Fruit fly (Drosophila melanogaster) whole organism, embryonic: ENCODE data around the gene CG7702.

Source experiments
- ATbp ChIP-seq: fragments of 200-800 bp; sonication (Bioruptor generic); optimal IDR thresholded peaks from 2 replicates; lab custom pipeline; 2017; ENCODE audit warnings: missing biosample characterization, mild to moderate bottlenecking, missing genetic modification characterization, missing genetic modification reagents
- Abd-B ChIP-seq: fragments of 200-800 bp; sonication (Bioruptor generic); optimal IDR thresholded peaks from 2 replicates; lab custom pipeline; 2018; ENCODE audit warnings: missing biosample characterization, mild to moderate bottlenecking, missing genetic modification characterization, moderate library complexity
- CG10267 ChIP-seq: fragments of 200-800 bp; sonication (Bioruptor generic); optimal IDR thresholded peaks from 2 replicates; lab custom pipeline; 2018; ENCODE audit warnings: missing biosample characterization, mild to moderate bottlenecking, missing genetic modification characterization, moderate library complexity
- CG11085 ChIP-seq: fragments of 200-800 bp; sonication (Bioruptor generic); IDR thresholded peaks from 2 replicates; pipeline ENCODE4 v1.3.6; 2022; ENCODE audit warnings: missing biosample characterization, missing genetic modification characterization
- CG12659 ChIP-seq: fragments of 200-800 bp; sonication (Bioruptor generic); optimal IDR thresholded peaks from 3 replicates; lab custom pipeline; 2017; ENCODE audit warnings: mild to moderate bottlenecking, missing biosample characterization, missing genetic modification reagents, missing genetic modification characterization
- CG13296 ChIP-seq: fragments of 200-800 bp; sonication (Bioruptor generic); optimal IDR thresholded peaks from 3 replicates; lab custom pipeline; 2018; ENCODE audit warnings: missing biosample characterization, mild to moderate bottlenecking, missing genetic modification characterization
- CG13894 ChIP-seq: fragments of 200-800 bp; sonication (Bioruptor generic); optimal IDR thresholded peaks from 3 replicates; lab custom pipeline; 2018; ENCODE audit warnings: missing biosample characterization, mild to moderate bottlenecking, missing genetic modification characterization, moderate library complexity
- CG15073 ChIP-seq: fragments of 200-800 bp; sonication (Bioruptor generic); optimal IDR thresholded peaks from 2 replicates; lab custom pipeline; 2016; ENCODE audit warnings: missing biosample characterization, missing genetic modification characterization
- CG16815 ChIP-seq: fragments of 200-800 bp; sonication (Bioruptor generic); optimal IDR thresholded peaks from 3 replicates; lab custom pipeline; 2017; ENCODE audit warnings: missing biosample characterization, mild to moderate bottlenecking, missing genetic modification characterization
- CG18599 ChIP-seq: fragments of 200-800 bp; sonication (Bioruptor generic); optimal IDR thresholded peaks from 3 replicates; lab custom pipeline; 2017; ENCODE audit warnings: missing biosample characterization, missing genetic modification characterization, mild to moderate bottlenecking, moderate library complexity, missing genetic modification reagents
- CG2875 ChIP-seq: fragments of 200-800 bp; sonication (Bioruptor generic); optimal IDR thresholded peaks from 2 replicates; lab custom pipeline; 2017; ENCODE audit warnings: missing biosample characterization, mild to moderate bottlenecking, missing genetic modification characterization, missing genetic modification reagents
- CG30403 ChIP-seq: fragments of 200-800 bp; sonication (Bioruptor generic); optimal IDR thresholded peaks from 3 replicates; lab custom pipeline; 2016; ENCODE audit warnings: missing biosample characterization, missing genetic modification characterization
- CG32532 ChIP-seq: fragments of 200-800 bp; sonication (Bioruptor generic); IDR thresholded peaks from 2 replicates; pipeline ENCODE4 v1.3.6; 2022; ENCODE audit warnings: missing biosample characterization, missing genetic modification characterization
- CG3281 ChIP-seq: fragments of 200-800 bp; sonication (Bioruptor generic); optimal IDR thresholded peaks from 3 replicates; lab custom pipeline; 2017; ENCODE audit warnings: missing biosample characterization, mild to moderate bottlenecking, missing genetic modification characterization
- CG4328 ChIP-seq: fragments of 200-800 bp; sonication (Bioruptor generic); optimal IDR thresholded peaks from 3 replicates; lab custom pipeline; 2017; ENCODE audit warnings: missing biosample characterization, missing genetic modification reagents, missing genetic modification characterization
- CG43689 ChIP-seq: fragments of 200-800 bp; sonication (Bioruptor generic); IDR thresholded peaks from 2 replicates; pipeline ENCODE4 v1.3.6; 2022; ENCODE audit warnings: missing biosample characterization, missing genetic modification characterization
- CG4820 ChIP-seq: fragments of 200-800 bp; sonication (Bioruptor generic); optimal IDR thresholded peaks from 3 replicates; lab custom pipeline; 2016; ENCODE audit warnings: missing biosample characterization, missing genetic modification characterization
- CG6683 ChIP-seq: fragments of 200-800 bp; sonication (Bioruptor generic); optimal IDR thresholded peaks from 2 replicates; lab custom pipeline; 2017; ENCODE audit warnings: missing biosample characterization, mild to moderate bottlenecking, missing genetic modification characterization, missing genetic modification reagents
- CG6854 ChIP-seq: fragments of 200-800 bp; sonication (Bioruptor generic); optimal IDR thresholded peaks from 3 replicates; lab custom pipeline; 2017; ENCODE audit warnings: missing biosample characterization, mild to moderate bottlenecking, missing genetic modification characterization
- CG9727 ChIP-seq: fragments of 200-800 bp; sonication (Bioruptor generic); optimal IDR thresholded peaks from 3 replicates; lab custom pipeline; 2017; ENCODE audit warnings: missing biosample characterization, mild to moderate bottlenecking, missing genetic modification characterization
- CTCF ChIP-seq: fragments of 200-800 bp; sonication (Bioruptor generic); optimal IDR thresholded peaks from 2 replicates; lab custom pipeline; 2017; ENCODE audit warnings: missing biosample characterization, mild to moderate bottlenecking, missing genetic modification characterization, moderate library complexity
- Dll ChIP-seq: fragments of 200-800 bp; sonication (Bioruptor generic); IDR thresholded peaks from 4 replicates; pipeline ENCODE4 v1.3.6; 2022; ENCODE audit warnings: missing biosample characterization, missing genetic modification characterization; ENCODE audit not compliant: partially characterized antibody
- Fer1 ChIP-seq: fragments of 200-800 bp; sonication (Bioruptor generic); optimal IDR thresholded peaks from 2 replicates; lab custom pipeline; 2017; ENCODE audit warnings: missing biosample characterization, mild to moderate bottlenecking, missing genetic modification characterization
- GATAe ChIP-seq: fragments of 200-800 bp; sonication (Bioruptor generic); conservative IDR thresholded peaks from 2 replicates; pipeline ENCODE4 v1.3.6; 2022; ENCODE audit warnings: missing biosample characterization, missing genetic modification characterization
- HHEX ChIP-seq: fragments of 200-800 bp; sonication (Bioruptor generic); optimal IDR thresholded peaks from 3 replicates; lab custom pipeline; 2017; ENCODE audit warnings: missing biosample characterization, mild to moderate bottlenecking, missing genetic modification characterization, missing genetic modification reagents
- Hr39 ChIP-seq: fragments of >200 bp; optimal IDR thresholded peaks from 2 replicates; lab custom pipeline; 2017
- MTF-1 ChIP-seq: fragments of 200-800 bp; sonication (Bioruptor generic); optimal IDR thresholded peaks from 2 replicates; lab custom pipeline; 2018; ENCODE audit warnings: missing biosample characterization, mild to moderate bottlenecking, missing genetic modification characterization, borderline replicate concordance
- Meics ChIP-seq: fragments of 200-800 bp; sonication (Bioruptor generic); optimal IDR thresholded peaks from 2 replicates; lab custom pipeline; 2017; ENCODE audit warnings: missing biosample characterization, mild to moderate bottlenecking, missing genetic modification characterization
- Poxn ChIP-seq: fragments of 200-800 bp; sonication (Bioruptor generic); IDR thresholded peaks from 2 replicates; pipeline ENCODE4 v1.3.6; 2022; ENCODE audit warnings: missing biosample characterization, missing genetic modification characterization
- Scr ChIP-seq: fragments of 200-800 bp; sonication (Bioruptor generic); IDR thresholded peaks from 2 replicates; pipeline ENCODE4 v1.3.6; 2022; ENCODE audit warnings: missing biosample characterization, missing genetic modification characterization; ENCODE audit not compliant: partially characterized antibody
- Sry-δ ChIP-seq: fragments of 200-800 bp; sonication (Bioruptor generic); optimal IDR thresholded peaks from 2 replicates; lab custom pipeline; 2016; ENCODE audit warnings: missing biosample characterization, missing genetic modification characterization
- Usf ChIP-seq: fragments of 200-800 bp; sonication (Bioruptor generic); optimal IDR thresholded peaks from 2 replicates; lab custom pipeline; 2017; ENCODE audit warnings: missing genotype, missing biosample characterization, missing genetic modification characterization
- Vsx1 ChIP-seq: fragments of 200-800 bp; sonication (Bioruptor generic); optimal IDR thresholded peaks from 2 replicates; lab custom pipeline; 2017; ENCODE audit warnings: missing biosample characterization, mild to moderate bottlenecking, missing genetic modification characterization, missing genetic modification reagents
- ab ChIP-seq: fragments of 200-800 bp; sonication (Bioruptor generic); optimal IDR thresholded peaks from 2 replicates; lab custom pipeline; 2016; ENCODE audit warnings: missing biosample characterization, missing genetic modification characterization
- br ChIP-seq: fragments of >200 bp; optimal IDR thresholded peaks from 2 replicates; lab custom pipeline; 2017
- disco-r ChIP-seq: fragments of 200-800 bp; sonication (Bioruptor generic); optimal IDR thresholded peaks from 2 replicates; lab custom pipeline; 2016; ENCODE audit warnings: missing biosample characterization, missing genetic modification characterization
- ems ChIP-seq: fragments of 200-800 bp; sonication (Bioruptor generic); optimal IDR thresholded peaks from 3 replicates; lab custom pipeline; 2016; ENCODE audit warnings: missing biosample characterization, missing genetic modification characterization
- fd102C ChIP-seq: fragments of 200-800 bp; sonication (Bioruptor generic); optimal IDR thresholded peaks from 2 replicates; lab custom pipeline; 2018; ENCODE audit warnings: missing biosample characterization, mild to moderate bottlenecking, missing genetic modification characterization, moderate library complexity
- fd64A ChIP-seq: fragments of 200-800 bp; sonication (Bioruptor generic); optimal IDR thresholded peaks from 3 replicates; lab custom pipeline; 2018; ENCODE audit warnings: missing biosample characterization, mild to moderate bottlenecking, missing genetic modification characterization
- gsb ChIP-seq: fragments of 200-800 bp; sonication (Bioruptor generic); IDR thresholded peaks from 2 replicates; pipeline ENCODE4 v1.3.6; 2022; ENCODE audit warnings: missing biosample characterization, missing genetic modification characterization
- maf-S ChIP-seq: fragments of 200-800 bp; sonication (Bioruptor generic); optimal IDR thresholded peaks from 2 replicates; lab custom pipeline; 2016; ENCODE audit warnings: missing biosample characterization, missing genetic modification characterization
- mirr ChIP-seq: fragments of 200-800 bp; sonication (Bioruptor generic); optimal IDR thresholded peaks from 3 replicates; lab custom pipeline; 2018; ENCODE audit warnings: missing biosample characterization, mild to moderate bottlenecking, missing genetic modification characterization
- pan ChIP-seq, 4 experiments: fragments of >200 bp in 3 of 4; fragments of 200-800 bp in 1 of 4; sonication (Bioruptor generic) in 1 of 4; optimal IDR thresholded peaks in 3 of 4; IDR thresholded peaks in 1 of 4; 2 replicates each; pipeline versions ENCODE4 v1.3.6 to Lab custom; 2017 to 2022; ENCODE audit warnings: missing biosample characterization in 2 of 4, missing genetic modification characterization in 2 of 4, mixed read lengths in 1 of 4
- peb ChIP-seq: fragments of 200-800 bp; sonication (Bioruptor generic); IDR thresholded peaks from 2 replicates; pipeline ENCODE4 v1.3.6; 2022; ENCODE audit warnings: missing biosample characterization, missing genetic modification characterization
- salm ChIP-seq: fragments of 200-800 bp; sonication (Bioruptor generic); optimal IDR thresholded peaks from 2 replicates; lab custom pipeline; 2018; ENCODE audit warnings: missing biosample characterization, mild to moderate bottlenecking, missing genetic modification characterization
- sna ChIP-seq: fragments of 200-800 bp; sonication (Bioruptor generic); IDR thresholded peaks from 2 replicates; pipeline ENCODE4 v1.3.6; 2022; ENCODE audit warnings: missing biosample characterization, missing genetic modification characterization; ENCODE audit not compliant: partially characterized antibody
- sug ChIP-seq: fragments of 200-800 bp; optimal IDR thresholded peaks from 2 replicates; lab custom pipeline; 2019; ENCODE audit warnings: missing biosample characterization, mild to moderate bottlenecking, missing genetic modification characterization, moderate library complexity
- tin ChIP-seq: fragments of 200-800 bp; sonication (Bioruptor generic); optimal IDR thresholded peaks from 3 replicates; lab custom pipeline; 2016; ENCODE audit warnings: missing biosample characterization, missing genetic modification characterization
- yki ChIP-seq: fragments of >200 bp; optimal IDR thresholded peaks from 3 replicates; lab custom pipeline; 2018
- zfh1 ChIP-seq: fragments of 200-800 bp; sonication (Bioruptor generic); IDR thresholded peaks from 3 replicates; pipeline ENCODE4 v1.3.6; 2022; ENCODE audit warnings: missing biosample characterization, missing genetic modification characterization

CG7702 gene

dm6 chr3R:18670441-18671111 is 1.4 kb downstream of the CG7702 start (continued):
- TF ChIP-seq Poxn = no peak
- TF ChIP-seq ATbp (GFP tag; lab: Kevin White, UChicago) = peak; percentile 53
- no peak for TF ChIP-seq pan (optimal IDR thresholded peaks at IDR 0.05; lab: Kevin White, UChicago)
- TF ChIP-seq pan (GFP tag; optimal IDR thresholded peaks at IDR 0.05 in 1 of 2, IDR thresholded peaks at IDR 0.05 in 1 of 2) = peak in 1 of 2 experiments; percentile 26
- TF ChIP-seq Vsx1 (GFP tag; lab: Kevin White, UChicago) = peak; percentile 63
- TF ChIP-seq Meics (GFP tag; lab: Kevin White, UChicago) = peak; percentile 41
- 0 out of 2 replicates have a peak, but pooled peaks have one; percentile 31 for TF ChIP-seq CG11085 (GFP tag; lab: Robert Waterston, UW)
- no peak for TF ChIP-seq CG43689
- no peak for TF ChIP-seq br (lab: Kevin White, UChicago)
- TF ChIP-seq Usf = no peak
- peak; percentile 75 for TF ChIP-seq CG30403
- no peak for TF ChIP-seq Hr39 (lab: Kevin White, UChicago)
- TF ChIP-seq yki = no peak
- no peak for TF ChIP-seq gsb (GFP tag; lab: Robert Waterston, UW)
- no peak for TF ChIP-seq CG13894 (tag; lab: Kevin White, UChicago)
- no peak for TF ChIP-seq CG12659 (GFP tag; lab: Kevin White, UChicago)
- no peak for TF ChIP-seq CG10267 (tag; lab: Kevin White, UChicago)
- no peak for TF ChIP-seq fd102C (GFP tag; lab: Kevin White, UChicago)
- peak; percentile 18 for TF ChIP-seq CG3281 (GFP tag; lab: Kevin White, UChicago)
- peak; percentile 47 for TF ChIP-seq CG4328 (GFP tag; lab: Kevin White, UChicago)
- TF ChIP-seq HHEX = peak; percentile 45
- TF ChIP-seq CG9727 = peak; percentile 41
- no peak for TF ChIP-seq ems
- no peak for TF ChIP-seq ab (GFP tag; lab: Kevin White, UChicago)
- no peak for TF ChIP-seq Sry-δ (GFP tag; lab: Kevin White, UChicago)
- TF ChIP-seq CG16815 (GFP tag; lab: Kevin White, UChicago) = peak; percentile 6
- TF ChIP-seq maf-S (GFP tag; lab: Kevin White, UChicago) = no peak
- no peak for TF ChIP-seq CG6854
- TF ChIP-seq sna (GFP tag; lab: Robert Waterston, UW) = no peak
- TF ChIP-seq tin (GFP tag; lab: Kevin White, UChicago) = peak; percentile 5
- TF ChIP-seq sug (tag; lab: Kevin White, UChicago) = no peak
- TF ChIP-seq CG13296 (GFP tag; lab: Kevin White, UChicago) = peak; percentile 64
- no peak for TF ChIP-seq CG15073 (GFP tag; lab: Kevin White, UChicago)
- TF ChIP-seq CG2875 (GFP tag; lab: Kevin White, UChicago) = no peak
- TF ChIP-seq GATAe (GFP tag; lab: Robert Waterston, UW) = peak; percentile 82
- TF ChIP-seq salm = peak; percentile 51
- no peak for TF ChIP-seq fd64A (GFP tag; lab: Kevin White, UChicago)
- TF ChIP-seq CTCF (GFP tag; lab: Kevin White, UChicago) = no peak
- TF ChIP-seq CG6683 = no peak
- no peak for TF ChIP-seq CG4820 (GFP tag; lab: Kevin White, UChicago)
- TF ChIP-seq Fer1 (GFP tag; lab: Kevin White, UChicago) = no peak
- TF ChIP-seq CG32532 (GFP tag; lab: Robert Waterston, UW) = 0 out of 2 replicates have a peak, but pooled peaks have one; percentile 6
- TF ChIP-seq Scr (GFP tag; lab: Robert Waterston, UW) = no peak
- peak; percentile 40; the same call in 1 of the 3 replicates for TF ChIP-seq zfh1 (GFP tag; lab: Robert Waterston, UW)
- no peak for TF ChIP-seq disco-r (GFP tag; lab: Kevin White, UChicago)
- peak; percentile 53 for TF ChIP-seq Abd-B (GFP tag; lab: Kevin White, UChicago)
- TF ChIP-seq CG18599 (GFP tag; lab: Kevin White, UChicago) = peak; percentile 20
- no peak for TF ChIP-seq MTF-1 (GFP tag; lab: Kevin White, UChicago)
- TF ChIP-seq mirr (GFP tag; lab: Kevin White, UChicago) = no peak
- 0 out of 2 replicates have a peak, but pooled peaks have one; percentile 7 for TF ChIP-seq peb (GFP tag; lab: Robert Waterston, UW)
- TF ChIP-seq Dll (GFP tag; lab: Robert Waterston, UW) = 0 out of 4 replicates have a peak, but pooled peaks have one; percentile 31
